Fruit fly (Drosophila melanogaster) whole organism, prepupa: Measurements from ENCODE around the gene CG12009.

ENCODE experiments used
- Blimp-1 ChIP-seq: fragments of 200-800 bp; sonication (Bioruptor generic); optimal IDR thresholded peaks from 3 replicates; lab custom pipeline; 2017; ENCODE audit warnings: missing biosample characterization, missing genetic modification characterization, mild to moderate bottlenecking, moderate library complexity, missing genetic modification reagents
- CG10669 ChIP-seq: fragments of 200-800 bp; sonication (Bioruptor generic); optimal IDR thresholded peaks from 3 replicates; lab custom pipeline; 2018; ENCODE audit warnings: missing biosample characterization, mild to moderate bottlenecking, missing genetic modification characterization, moderate library complexity
- CG11902 ChIP-seq: fragments of 200-800 bp; sonication (Bioruptor generic); optimal IDR thresholded peaks from 3 replicates; lab custom pipeline; 2016; ENCODE audit warnings: missing biosample characterization, missing genetic modification characterization
- CG16779 ChIP-seq: fragments of 200-800 bp; sonication (Bioruptor generic); optimal IDR thresholded peaks from 3 replicates; lab custom pipeline; 2017; ENCODE audit warnings: missing biosample characterization, mild to moderate bottlenecking, missing genetic modification characterization
- CG31627 ChIP-seq: fragments of 200-800 bp; sonication (Bioruptor generic); optimal IDR thresholded peaks from 3 replicates; lab custom pipeline; 2016; ENCODE audit warnings: missing biosample characterization, missing genetic modification characterization
- CG32006 ChIP-seq: fragments of 200-800 bp; sonication (Bioruptor generic); optimal IDR thresholded peaks from 3 replicates; lab custom pipeline; 2017; ENCODE audit warnings: missing biosample characterization, mild to moderate bottlenecking, missing genetic modification characterization
- CG34406 ChIP-seq: fragments of 200-800 bp; sonication (Bioruptor generic); optimal IDR thresholded peaks from 3 replicates; lab custom pipeline; 2016; ENCODE audit warnings: missing biosample characterization, missing genetic modification characterization
- CG4318 ChIP-seq: fragments of 200-800 bp; sonication (Bioruptor generic); optimal IDR thresholded peaks from 3 replicates; lab custom pipeline; 2017; ENCODE audit warnings: missing biosample characterization, mild to moderate bottlenecking, missing genetic modification characterization
- CG6163 ChIP-seq: fragments of 200-800 bp; sonication (Bioruptor generic); IDR thresholded peaks from 3 replicates; pipeline ENCODE4 v1.3.6; 2022; ENCODE audit warnings: missing biosample characterization, missing genetic modification characterization
- CG6276 ChIP-seq: fragments of 200-800 bp; sonication (Bioruptor generic); optimal IDR thresholded peaks from 2 replicates; lab custom pipeline; 2017; ENCODE audit warnings: missing biosample characterization, mild to moderate bottlenecking, missing genetic modification characterization
- CG6792 ChIP-seq: fragments of 200-800 bp; sonication (Bioruptor generic); optimal IDR thresholded peaks from 3 replicates; lab custom pipeline; 2016; ENCODE audit warnings: missing biosample characterization, missing genetic modification characterization
- CG6808 ChIP-seq: fragments of 200-800 bp; sonication (Bioruptor generic); optimal IDR thresholded peaks from 3 replicates; lab custom pipeline; 2017; ENCODE audit warnings: missing biosample characterization, missing genetic modification characterization, mild to moderate bottlenecking, moderate library complexity, missing genetic modification reagents
- CG6854 ChIP-seq: fragments of 200-800 bp; sonication (Bioruptor generic); optimal IDR thresholded peaks from 2 replicates; lab custom pipeline; 2017; ENCODE audit warnings: missing biosample characterization, mild to moderate bottlenecking, missing genetic modification characterization
- CG7368 ChIP-seq: fragments of 200-800 bp; sonication (Bioruptor generic); optimal IDR thresholded peaks from 3 replicates; lab custom pipeline; 2016; ENCODE audit warnings: missing biosample characterization, missing genetic modification characterization
- CG8319 ChIP-seq: fragments of 200-800 bp; sonication (Bioruptor generic); optimal IDR thresholded peaks from 3 replicates; lab custom pipeline; 2016; ENCODE audit warnings: missing biosample characterization, missing genetic modification characterization
- CG8632 ChIP-seq: fragments of 200-800 bp; sonication (Bioruptor generic); optimal IDR thresholded peaks from 3 replicates; lab custom pipeline; 2016; ENCODE audit warnings: missing biosample characterization, missing genetic modification characterization
- CG9139 ChIP-seq: fragments of 200-800 bp; sonication (Bioruptor generic); optimal IDR thresholded peaks from 3 replicates; lab custom pipeline; 2017; ENCODE audit warnings: missing biosample characterization, mild to moderate bottlenecking, missing genetic modification characterization
- Eip75B ChIP-seq: fragments of 200-800 bp; sonication (Bioruptor generic); optimal IDR thresholded peaks from 3 replicates; lab custom pipeline; 2016; ENCODE audit warnings: missing biosample characterization, missing genetic modification characterization
- Eip78C ChIP-seq: fragments of 200-800 bp; sonication (Bioruptor generic); peaks from one replicate; lab custom pipeline; 2016; ENCODE audit warnings: missing biosample characterization, missing genetic modification characterization
- Eip93F ChIP-seq: fragments of 200-800 bp; sonication (Bioruptor generic); optimal IDR thresholded peaks from 2 replicates; lab custom pipeline; 2016; ENCODE audit warnings: missing biosample characterization, mild to moderate bottlenecking, missing genetic modification characterization
- Ets96B ChIP-seq: fragments of 200-800 bp; optimal IDR thresholded peaks from 2 replicates; lab custom pipeline; 2019; ENCODE audit warnings: missing biosample characterization, mild to moderate bottlenecking, missing genetic modification characterization, moderate library complexity
- Gug ChIP-seq: fragments of 200-800 bp; sonication (Bioruptor generic); IDR thresholded peaks from 2 replicates; pipeline ENCODE4 v1.3.6; 2022; ENCODE audit warnings: missing biosample characterization, missing genetic modification characterization
- Hr38 ChIP-seq: sonication (Bioruptor generic); optimal IDR thresholded peaks from 2 replicates; lab custom pipeline; 2016; ENCODE audit warnings: missing biosample characterization, missing genetic modification characterization
- Hr39 ChIP-seq: fragments of 200-800 bp; sonication (Bioruptor generic); optimal IDR thresholded peaks from 2 replicates; lab custom pipeline; 2016; ENCODE audit warnings: missing biosample characterization, missing genetic modification characterization
- Hr4 ChIP-seq: fragments of 200-800 bp; sonication (Bioruptor generic); optimal IDR thresholded peaks from 3 replicates; lab custom pipeline; 2016; ENCODE audit warnings: missing biosample characterization, missing genetic modification characterization
- Met ChIP-seq: fragments of 200-800 bp; sonication (Bioruptor generic); optimal IDR thresholded peaks from 3 replicates; lab custom pipeline; 2016; ENCODE audit warnings: missing biosample characterization, missing genetic modification characterization
- OdsH ChIP-seq: fragments of 200-800 bp; sonication (Bioruptor generic); optimal IDR thresholded peaks from 3 replicates; lab custom pipeline; 2016; ENCODE audit warnings: missing biosample characterization, missing genetic modification characterization
- Smox ChIP-seq: fragments of 200-800 bp; sonication (Bioruptor generic); optimal IDR thresholded peaks from 3 replicates; lab custom pipeline; 2016; ENCODE audit warnings: missing biosample characterization, missing genetic modification characterization
- Sox102F ChIP-seq: fragments of 200-800 bp; sonication (Bioruptor generic); optimal IDR thresholded peaks from 2 replicates; lab custom pipeline; 2016; ENCODE audit warnings: missing biosample characterization, mild to moderate bottlenecking, missing genetic modification characterization
- Sox14 ChIP-seq: fragments of 200-800 bp; sonication (Bioruptor generic); optimal IDR thresholded peaks from 3 replicates; lab custom pipeline; 2016; ENCODE audit warnings: missing biosample characterization, missing genetic modification characterization
- Sox15 ChIP-seq: fragments of 200-800 bp; sonication (Bioruptor generic); optimal IDR thresholded peaks from 3 replicates; lab custom pipeline; 2016; ENCODE audit warnings: missing biosample characterization, missing genetic modification characterization
- achi ChIP-seq: fragments of 200-800 bp; sonication (Bioruptor generic); optimal IDR thresholded peaks from 3 replicates; lab custom pipeline; 2016; ENCODE audit warnings: missing biosample characterization, missing genetic modification characterization
- cyc ChIP-seq: fragments of 200-800 bp; sonication (Bioruptor generic); optimal IDR thresholded peaks from 3 replicates; lab custom pipeline; 2016; ENCODE audit warnings: missing biosample characterization, missing genetic modification characterization
- dac ChIP-seq: fragments of 200-800 bp; sonication (Bioruptor generic); optimal IDR thresholded peaks from 2 replicates; lab custom pipeline; 2017; ENCODE audit warnings: missing biosample characterization, mild to moderate bottlenecking, missing genetic modification characterization
- dsx ChIP-seq: fragments of 200-800 bp; optimal IDR thresholded peaks from 3 replicates; lab custom pipeline; 2019; ENCODE audit warnings: missing biosample characterization, mild to moderate bottlenecking, missing genetic modification characterization, moderate library complexity; ENCODE audit not compliant: poor library complexity, severe bottlenecking
- eg ChIP-seq: fragments of 200-800 bp; sonication (Bioruptor generic); IDR thresholded peaks from 3 replicates; pipeline ENCODE4 v1.3.6; 2022; ENCODE audit warnings: missing biosample characterization, missing genetic modification characterization
- esn ChIP-seq: fragments of 200-800 bp; sonication (Bioruptor generic); optimal IDR thresholded peaks from 2 replicates; lab custom pipeline; 2016; ENCODE audit warnings: missing biosample characterization, mild to moderate bottlenecking, missing genetic modification characterization, moderate library complexity
- fd59A ChIP-seq: fragments of 200-800 bp; sonication (Bioruptor generic); optimal IDR thresholded peaks from 2 replicates; lab custom pipeline; 2017; ENCODE audit warnings: missing biosample characterization, mild to moderate bottlenecking, missing genetic modification characterization, missing genetic modification reagents
- fd85E ChIP-seq: fragments of 200-800 bp; sonication (Bioruptor generic); optimal IDR thresholded peaks from 3 replicates; lab custom pipeline; 2016; ENCODE audit warnings: missing biosample characterization, missing genetic modification characterization
- fkh ChIP-seq: fragments of 200-800 bp; sonication (Bioruptor generic); optimal IDR thresholded peaks from 3 replicates; lab custom pipeline; 2017; ENCODE audit warnings: missing biosample characterization, mild to moderate bottlenecking, missing genetic modification characterization, moderate library complexity
- net ChIP-seq: fragments of 200-800 bp; sonication (Bioruptor generic); optimal IDR thresholded peaks from 3 replicates; lab custom pipeline; 2016; ENCODE audit warnings: missing biosample characterization, missing genetic modification characterization
- pdm3 ChIP-seq: fragments of 200-800 bp; sonication (Bioruptor generic); optimal IDR thresholded peaks from 3 replicates; lab custom pipeline; 2016; ENCODE audit warnings: missing biosample characterization, missing genetic modification characterization
- spab ChIP-seq: fragments of 200-800 bp; sonication (Bioruptor generic); optimal IDR thresholded peaks from 2 replicates; lab custom pipeline; 2017; ENCODE audit warnings: missing biosample characterization, mild to moderate bottlenecking, missing genetic modification characterization, missing genetic modification reagents
- svp ChIP-seq: fragments of 200-800 bp; sonication (Bioruptor generic); peaks from one replicate; lab custom pipeline; 2016; ENCODE audit warnings: missing biosample characterization, missing genetic modification characterization
- vri ChIP-seq: fragments of 200-800 bp; sonication (Bioruptor generic); optimal IDR thresholded peaks from 3 replicates; lab custom pipeline; 2016; ENCODE audit warnings: missing biosample characterization, mild to moderate bottlenecking, missing genetic modification characterization

The CG12009 gene

DNA sequence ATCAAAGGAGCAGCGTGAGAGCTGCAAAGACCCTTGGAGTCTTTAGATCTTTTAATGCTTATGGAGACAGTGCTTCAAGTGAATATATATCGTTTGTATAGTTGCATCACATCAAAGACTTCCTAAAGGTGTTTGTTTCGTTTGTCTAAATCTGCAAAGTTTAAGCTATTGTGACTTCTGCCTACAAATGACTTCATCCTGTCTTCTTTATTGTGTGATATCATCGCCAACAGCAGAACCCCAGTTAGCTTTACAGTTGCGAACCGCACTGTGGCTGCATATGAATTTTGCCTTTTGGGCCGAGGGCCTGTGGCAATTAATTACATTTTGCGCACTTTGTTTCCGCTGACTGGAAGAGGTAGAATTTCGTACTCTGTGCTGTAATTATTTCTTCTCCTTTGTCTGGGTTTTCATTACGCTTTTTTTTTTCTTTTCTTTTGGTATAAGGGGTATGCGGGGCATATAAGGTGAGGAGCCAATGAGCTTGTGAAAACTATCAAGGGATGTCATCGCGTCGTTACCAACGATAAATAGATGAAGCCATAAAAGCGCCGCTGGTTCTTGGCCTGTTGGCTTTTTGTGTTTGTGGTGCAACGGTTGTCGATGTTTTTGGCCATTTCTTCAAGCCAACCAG, 51.2 kb downstream of the CG12009 start (continued):
- TF ChIP-seq OdsH (GFP tag; lab: Kevin White, UChicago) = peak; percentile 57
- TF ChIP-seq cyc (GFP tag; lab: Kevin White, UChicago) = peak; percentile 67
- TF ChIP-seq CG10669 (GFP tag; lab: Kevin White, UChicago) = peak; percentile 62
- peak; percentile 69 for TF ChIP-seq net (GFP tag; lab: Kevin White, UChicago)
- peak; percentile 91 for TF ChIP-seq Eip78C (GFP tag; lab: Kevin White, UChicago)
- peak; percentile 36 for TF ChIP-seq CG7368
- TF ChIP-seq CG32006 (GFP tag; lab: Kevin White, UChicago) = peak; percentile 23
- TF ChIP-seq Met = peak; percentile 86
- peak; percentile 15 for TF ChIP-seq CG8319
- TF ChIP-seq CG9139 (GFP tag; lab: Kevin White, UChicago) = no peak
- TF ChIP-seq Sox102F (GFP tag; lab: Kevin White, UChicago) = peak; percentile 86
- peak; percentile 50 for TF ChIP-seq achi (GFP tag; lab: Kevin White, UChicago)
- TF ChIP-seq CG31627 (GFP tag; lab: Kevin White, UChicago) = peak; percentile 85
- TF ChIP-seq CG6792 (GFP tag; lab: Kevin White, UChicago) = peak; percentile 77
- TF ChIP-seq Eip75B (GFP tag; lab: Kevin White, UChicago) = peak; percentile 79
- TF ChIP-seq Smox (GFP tag; lab: Kevin White, UChicago) = peak; percentile 79
- no peak for TF ChIP-seq dac (GFP tag; lab: Kevin White, UChicago)
- TF ChIP-seq Sox15 (GFP tag; lab: Kevin White, UChicago) = peak; percentile 53
- TF ChIP-seq dsx (GFP tag; lab: Kevin White, UChicago) = peak; percentile 84
- no peak for TF ChIP-seq fkh
- no peak for TF ChIP-seq eg
- peak; percentile 28; the same call in 1 of the 2 replicates for TF ChIP-seq Gug (GFP tag; lab: Robert Waterston, UW)
- TF ChIP-seq esn (GFP tag; lab: Kevin White, UChicago) = peak; percentile 82
- TF ChIP-seq svp (GFP tag; lab: Kevin White, UChicago) = peak; percentile 89
- peak; percentile 64 for TF ChIP-seq CG6854 (GFP tag; lab: Kevin White, UChicago)
- TF ChIP-seq pdm3 (GFP tag; lab: Kevin White, UChicago) = peak; percentile 73
- TF ChIP-seq CG6808 (GFP tag; lab: Kevin White, UChicago) = peak; percentile 53
- TF ChIP-seq fd59A (GFP tag; lab: Kevin White, UChicago) = peak; percentile 46
- peak; percentile 60; the same call in 2 of the 3 replicates for TF ChIP-seq CG6163 (GFP tag; lab: Robert Waterston, UW)
- TF ChIP-seq CG34406 = peak; percentile 61
- peak; percentile 35 for TF ChIP-seq CG11902
- peak; percentile 23 for TF ChIP-seq Blimp-1 (GFP tag; lab: Kevin White, UChicago)
- peak; percentile 79 for TF ChIP-seq vri (GFP tag; lab: Kevin White, UChicago)
- peak; percentile 71 for TF ChIP-seq CG8632 (GFP tag; lab: Kevin White, UChicago)

DNA sequence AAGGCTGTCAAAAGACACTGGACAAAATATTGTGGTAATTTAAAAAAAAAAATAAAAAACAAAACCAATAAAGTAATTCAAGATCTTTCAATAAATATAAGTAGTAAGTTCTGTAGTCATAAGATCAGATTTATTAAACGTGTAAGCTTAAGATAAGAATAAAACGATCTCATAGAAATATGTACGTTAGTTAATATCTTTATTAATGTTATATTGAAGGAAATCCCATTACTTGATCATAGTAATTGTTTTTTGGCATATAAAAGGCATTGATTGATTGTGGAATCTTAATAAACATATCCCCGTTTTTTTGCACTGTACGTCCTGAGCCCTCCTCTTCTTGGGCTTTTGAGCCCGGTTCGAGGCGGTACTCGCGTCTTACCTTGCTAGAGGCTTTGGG, 52.0 kb downstream of the CG12009 start:
- TF ChIP-seq CG8319 = peak; percentile 55
- peak; percentile 55 for TF ChIP-seq CG32006 (GFP tag; lab: Kevin White, UChicago)
- TF ChIP-seq CG4318 (GFP tag; lab: Kevin White, UChicago) = peak; percentile 7
- peak; percentile 81 for TF ChIP-seq CG8632 (GFP tag; lab: Kevin White, UChicago)
- peak; percentile 41 for TF ChIP-seq Hr4
- TF ChIP-seq CG31627 (GFP tag; lab: Kevin White, UChicago) = peak; percentile 81
- TF ChIP-seq Eip78C (GFP tag; lab: Kevin White, UChicago) = peak; percentile 91
- no peak for TF ChIP-seq fd85E
- peak; percentile 75 for TF ChIP-seq Hr39 (GFP tag; lab: Kevin White, UChicago)
- TF ChIP-seq vri (GFP tag; lab: Kevin White, UChicago) = peak; percentile 55
- TF ChIP-seq CG6854 (GFP tag; lab: Kevin White, UChicago) = peak; percentile 33
- TF ChIP-seq Met = peak; percentile 90
- TF ChIP-seq CG11902 = peak; percentile 54
- peak; percentile 8 for TF ChIP-seq CG10669 (GFP tag; lab: Kevin White, UChicago)
- TF ChIP-seq fkh = no peak
- TF ChIP-seq spab (GFP tag; lab: Kevin White, UChicago) = no peak
- peak; percentile 7 for TF ChIP-seq CG6276
- peak; percentile 6 for TF ChIP-seq Ets96B (tag; lab: Kevin White, UChicago)
- TF ChIP-seq Hr38 (GFP tag; lab: Kevin White, UChicago) = no peak
- peak; percentile 66 for TF ChIP-seq Sox14 (GFP tag; lab: Kevin White, UChicago)
- TF ChIP-seq CG7368 = peak; percentile 39
- peak; percentile 75 for TF ChIP-seq OdsH (GFP tag; lab: Kevin White, UChicago)
- TF ChIP-seq CG6792 (GFP tag; lab: Kevin White, UChicago) = peak; percentile 83
- TF ChIP-seq achi (GFP tag; lab: Kevin White, UChicago) = peak; percentile 80
- TF ChIP-seq Smox (GFP tag; lab: Kevin White, UChicago) = peak; percentile 88
- peak; percentile 51 for TF ChIP-seq Eip93F (GFP tag; lab: Kevin White, UChicago)
- no peak for TF ChIP-seq CG16779
- peak; percentile 70 for TF ChIP-seq Sox102F (GFP tag; lab: Kevin White, UChicago)
- no peak for TF ChIP-seq Gug (GFP tag; lab: Robert Waterston, UW)
- peak; percentile 93 for TF ChIP-seq svp (GFP tag; lab: Kevin White, UChicago)
- peak; percentile 93 for TF ChIP-seq esn (GFP tag; lab: Kevin White, UChicago)
- TF ChIP-seq Eip75B (GFP tag; lab: Kevin White, UChicago) = peak; percentile 69
